Worm (Caenorhabditis elegans): ENCODE data around the gene nlp-45.

Gene nlp-45

DNA sequence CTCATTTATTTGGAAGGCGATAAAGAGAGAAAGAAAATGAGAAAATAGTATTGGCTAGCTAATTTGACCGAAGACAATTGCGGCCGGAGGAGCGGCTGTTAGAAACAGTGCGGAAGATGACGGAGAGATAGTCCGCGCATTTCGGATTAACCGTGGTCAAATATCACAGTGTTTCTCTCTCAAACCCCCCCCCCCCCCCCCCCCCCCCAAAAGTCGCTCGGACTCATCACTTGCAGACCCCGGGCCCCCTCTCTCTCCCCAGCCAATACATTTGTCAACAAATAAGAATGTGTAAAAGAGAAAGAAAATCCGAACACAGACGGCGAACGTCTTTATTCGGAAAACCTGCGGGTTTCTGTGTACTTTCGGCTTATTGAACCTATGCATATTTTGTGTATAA is 36.3 kb downstream of the nlp-45 start:
- TF ChIP-seq ZK546.5 (tag; optimal IDR thresholded peaks at IDR 0.05) (no peak), aly-2 (tag; optimal IDR thresholded peaks at IDR 0.05) (no peak)

DNA sequence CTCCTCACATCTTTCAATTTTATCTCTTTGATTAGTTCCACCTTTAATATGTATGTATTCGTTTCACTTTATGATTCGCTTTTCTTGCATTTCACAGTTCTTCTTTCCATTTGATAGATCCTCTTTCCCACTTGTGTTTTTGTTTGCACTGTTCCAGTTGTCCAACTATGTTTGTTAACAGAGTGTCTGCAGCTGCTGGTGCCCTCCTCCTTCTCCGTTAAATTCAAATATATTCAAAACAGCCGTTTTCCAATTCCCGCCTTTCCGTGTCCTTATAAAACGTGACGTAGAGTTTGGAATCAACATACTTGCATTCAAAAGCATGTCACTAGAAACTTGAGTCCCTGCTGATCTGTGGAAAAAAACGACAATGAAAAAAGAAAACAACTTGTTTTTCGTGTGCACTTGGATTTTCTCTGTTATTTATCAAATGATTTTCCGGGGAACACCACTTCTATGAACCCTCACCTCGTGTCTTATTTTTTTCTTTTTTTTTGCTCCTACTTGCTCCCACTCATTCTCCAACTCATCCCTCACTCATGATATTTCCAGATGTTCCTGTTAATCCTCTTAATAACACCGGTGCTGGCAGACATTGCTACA is 43.8 kb downstream of the nlp-45 start, which contains the start of gene T10H10.2:
Gene T10H10.2, plus strand, starts transcription at position 553 of the 603 bp plus-strand sequence.
- TF ChIP-seq ceh-82 (tag; optimal IDR thresholded peaks at IDR 0.05) (no peak), aly-2 (tag; optimal IDR thresholded peaks at IDR 0.05) (no peak), lin-39 (tag; optimal IDR thresholded peaks at IDR 0.05) (no peak), Y55F3AM.14 (GFP tag; optimal IDR thresholded peaks at IDR 0.05) (no peak), ama-1 (optimal IDR thresholded peaks at IDR 0.05) (no peak), nhr-77 (tag; optimal IDR thresholded peaks at IDR 0.05) (no peak), mdl-1 (tag; optimal IDR thresholded peaks at IDR 0.05) (no peak), unc-62 (GFP tag; optimal IDR thresholded peaks at IDR 0.05) (no peak), sem-4 (tag; optimal IDR thresholded peaks at IDR 0.05) (no peak), elt-1 (tag; optimal IDR thresholded peaks at IDR 0.05) (no peak), mab-5 (tag; optimal IDR thresholded peaks at IDR 0.05) (no peak), nhr-11 (tag; optimal IDR thresholded peaks at IDR 0.05) (no peak), ZK546.5 (tag; optimal IDR thresholded peaks at IDR 0.05) (no peak), lin-13 (GFP tag; optimal IDR thresholded peaks at IDR 0.05) (no peak), crh-2 (tag; optimal IDR thresholded peaks at IDR 0.05) (no peak), nhr-129 (tag; optimal IDR thresholded peaks at IDR 0.05) (no peak)

DNA sequence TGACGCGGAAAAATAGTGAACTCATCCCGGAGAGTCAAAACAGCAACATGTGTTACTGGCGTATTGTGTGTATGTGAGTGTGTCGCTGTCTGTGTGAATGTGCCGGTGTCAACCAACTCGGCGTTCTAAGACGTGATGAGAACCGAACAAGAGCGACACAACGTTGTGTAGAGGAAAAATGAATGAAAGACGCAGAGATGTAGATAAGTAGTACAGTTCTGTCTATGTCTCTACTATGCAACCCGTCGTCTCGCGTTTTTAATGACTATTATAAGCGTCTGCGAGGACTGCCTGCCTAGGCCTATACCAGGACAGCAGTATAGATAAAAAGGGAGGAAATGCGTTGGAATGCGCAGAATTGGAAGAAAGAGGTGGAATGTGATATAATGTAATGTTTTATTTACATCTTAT is 50.1 kb downstream of the nlp-45 start:
- TF ChIP-seq nhr-77 (tag; optimal IDR thresholded peaks at IDR 0.05): no peak
- no peak for TF ChIP-seq unc-62 (GFP tag; optimal IDR thresholded peaks at IDR 0.05)
- TF ChIP-seq C34F6.9 (tag; optimal IDR thresholded peaks at IDR 0.05): no peak
- no peak for TF ChIP-seq mdl-1 (tag; optimal IDR thresholded peaks at IDR 0.05)
- no peak for TF ChIP-seq ztf-4 (tag; optimal IDR thresholded peaks at IDR 0.05)
- TF ChIP-seq ZK546.5 (tag; optimal IDR thresholded peaks at IDR 0.05): no peak
- no peak for TF ChIP-seq Y55F3AM.14 (GFP tag; optimal IDR thresholded peaks at IDR 0.05)
- peak; percentile 7 for TF ChIP-seq nhr-25 (tag; optimal IDR thresholded peaks at IDR 0.05)
- no peak for TF ChIP-seq sma-9 (GFP tag; optimal IDR thresholded peaks at IDR 0.05)
- TF ChIP-seq sma-9 (tag; optimal IDR thresholded peaks at IDR 0.05): no peak
- no peak for TF ChIP-seq alr-1 (tag; optimal IDR thresholded peaks at IDR 0.05)
- no peak for TF ChIP-seq ama-1 (optimal IDR thresholded peaks at IDR 0.05)
- TF ChIP-seq nhr-23 (tag; optimal IDR thresholded peaks at IDR 0.05): no peak
- no peak for TF ChIP-seq nhr-12 (tag; optimal IDR thresholded peaks at IDR 0.05)
- TF ChIP-seq sem-4 (tag; optimal IDR thresholded peaks at IDR 0.05): peak; percentile 7
- peak; percentile 50 for TF ChIP-seq F13H6.1 (tag; optimal IDR thresholded peaks at IDR 0.05)
- TF ChIP-seq peb-1 (tag; optimal IDR thresholded peaks at IDR 0.05): no peak
- no peak for TF ChIP-seq egl-27 (tag; optimal IDR thresholded peaks at IDR 0.05)
- TF ChIP-seq nhr-11 (tag; optimal IDR thresholded peaks at IDR 0.05): no peak
- no peak for TF ChIP-seq lin-11 (tag; optimal IDR thresholded peaks at IDR 0.05)
- no peak for TF ChIP-seq nhr-10 (tag; optimal IDR thresholded peaks at IDR 0.05)
- TF ChIP-seq ceh-82 (tag; optimal IDR thresholded peaks at IDR 0.05): no peak
- TF ChIP-seq unc-39 (tag; optimal IDR thresholded peaks at IDR 0.05): no peak
- TF ChIP-seq nhr-6 (tag; optimal IDR thresholded peaks at IDR 0.05): no peak
- TF ChIP-seq blmp-1 (tag; optimal IDR thresholded peaks at IDR 0.05; ENCODE audit: insufficient read depth): no peak
- peak in 1 of 2 experiments; percentile 21 for TF ChIP-seq lsy-2 (tag; optimal IDR thresholded peaks at IDR 0.05)
- TF ChIP-seq gmeb-1 (tag; optimal IDR thresholded peaks at IDR 0.05): peak; percentile 1
- peak; percentile 74 for TF ChIP-seq fos-1 (tag; optimal IDR thresholded peaks at IDR 0.05)
- TF ChIP-seq aly-2 (tag; optimal IDR thresholded peaks at IDR 0.05): no peak
- no peak for TF ChIP-seq mbf-1 (tag; optimal IDR thresholded peaks at IDR 0.05)
- TF ChIP-seq crh-2 (tag; optimal IDR thresholded peaks at IDR 0.05): no peak
- TF ChIP-seq nhr-129 (tag; optimal IDR thresholded peaks at IDR 0.05): peak; percentile 61
- TF ChIP-seq nhr-237 (tag; optimal IDR thresholded peaks at IDR 0.05): no peak
- TF ChIP-seq unc-55 (GFP tag; optimal IDR thresholded peaks at IDR 0.05): no peak
- TF ChIP-seq zag-1 (tag; optimal IDR thresholded peaks at IDR 0.05): no peak
- no peak for TF ChIP-seq ztf-1 (GFP tag; conservative IDR thresholded peaks at IDR 0.05)
- no peak for TF ChIP-seq elt-3 (tag; optimal IDR thresholded peaks at IDR 0.05)
- no peak for TF ChIP-seq mab-5 (tag; optimal IDR thresholded peaks at IDR 0.05)
- no peak for TF ChIP-seq snpc-4 (tag; optimal IDR thresholded peaks at IDR 0.05)
- no peak for TF ChIP-seq sma-3 (GFP tag; optimal IDR thresholded peaks at IDR 0.05)
- TF ChIP-seq dmd-4 (tag; optimal IDR thresholded peaks at IDR 0.05): no peak
- TF ChIP-seq R02D3.7 (tag; optimal IDR thresholded peaks at IDR 0.05): no peak
- TF ChIP-seq skn-1 (tag; optimal IDR thresholded peaks at IDR 0.05): no peak
- TF ChIP-seq nhr-21 (tag; optimal IDR thresholded peaks at IDR 0.05): no peak
- peak; percentile 5 for TF ChIP-seq ceh-16 (tag; optimal IDR thresholded peaks at IDR 0.05)

Data from whole organism, L2 larva.